Fruit fly (Drosophila melanogaster): ENCODE measurements around the gene bdwf.

The bdwf gene

dm6 chr3R:17065018-17065784, 22.3 kb upstream of the bdwf start (continued):
- 0 out of 3 replicates have a peak, but pooled peaks have one; percentile 54 for TF ChIP-seq C15 (GFP tag; IDR thresholded peaks at IDR 0.05)
- peak; percentile 67 for TF ChIP-seq cato (GFP tag; optimal IDR thresholded peaks at IDR 0.05; ENCODE audit: borderline replicate concordance)
- TF ChIP-seq CG16863 (GFP tag; optimal IDR thresholded peaks at IDR 0.05), result peak; percentile 91
- TF ChIP-seq CG31365 (tag; optimal IDR thresholded peaks at IDR 0.05), result peak; percentile 75
- peak; percentile 87 for TF ChIP-seq Antp (GFP tag; optimal IDR thresholded peaks at IDR 0.05)
- peak; percentile 86 for TF ChIP-seq Atf-2 (GFP tag; optimal IDR thresholded peaks at IDR 0.05)
- TF ChIP-seq Mes4 (GFP tag; optimal IDR thresholded peaks at IDR 0.05), result peak; percentile 80
- peak; percentile 95 for TF ChIP-seq CG31441 (GFP tag; IDR thresholded peaks at IDR 0.05)
- peak; percentile 95 for TF ChIP-seq CG17829 (tag; optimal IDR thresholded peaks at IDR 0.05)
- peak; percentile 89 for TF ChIP-seq CG4854 (GFP tag; optimal IDR thresholded peaks at IDR 0.05)
- TF ChIP-seq hkb (optimal IDR thresholded peaks at IDR 0.05), result no peak
- peak; percentile 91 for TF ChIP-seq hkb (GFP tag; IDR thresholded peaks at IDR 0.05)
- peak; percentile 88 for TF ChIP-seq CG4820 (GFP tag; optimal IDR thresholded peaks at IDR 0.05)
- TF ChIP-seq CG3407 (GFP tag; optimal IDR thresholded peaks at IDR 0.05), result peak; percentile 84
- TF ChIP-seq CG9215 (GFP tag; IDR thresholded peaks at IDR 0.05), result peak; percentile 81
- TF ChIP-seq pnt (GFP tag; optimal IDR thresholded peaks at IDR 0.05), result peak; percentile 79
- TF ChIP-seq CG18764 (GFP tag; optimal IDR thresholded peaks at IDR 0.05), result peak; percentile 79
- no peak for TF ChIP-seq CG6791 (GFP tag; IDR thresholded peaks at IDR 0.05; ENCODE audit: partially characterized antibody)
- TF ChIP-seq CG30431 (GFP tag; optimal IDR thresholded peaks at IDR 0.05), result peak; percentile 82
- peak; percentile 95 for TF ChIP-seq CG11504 (tag; optimal IDR thresholded peaks at IDR 0.05)
- peak; percentile 97 for TF ChIP-seq CG8924 (tag; optimal IDR thresholded peaks at IDR 0.05)
- TF ChIP-seq NfI (GFP tag; optimal IDR thresholded peaks at IDR 0.05), result peak; percentile 93
- peak in 1 of 3 experiments; percentile 86 for TF ChIP-seq lola (GFP tag; optimal IDR thresholded peaks at IDR 0.05)
- TF ChIP-seq sisA (GFP tag; IDR thresholded peaks at IDR 0.05), result peak; percentile 88
- peak; percentile 96 for TF ChIP-seq abd-A (tag; optimal IDR thresholded peaks at IDR 0.05)
- TF ChIP-seq sqz (GFP tag; optimal IDR thresholded peaks at IDR 0.05), result peak; percentile 93
- TF ChIP-seq CG10565 (GFP tag; optimal IDR thresholded peaks at IDR 0.05), result peak; percentile 63
- TF ChIP-seq Trl (optimal IDR thresholded peaks at IDR 0.05), result peak; percentile 71 to 96
- TF ChIP-seq Trl (GFP tag; optimal IDR thresholded peaks at IDR 0.05), result peak; percentile 89
- TF ChIP-seq E2f1 (GFP tag; IDR thresholded peaks at IDR 0.05), result peak; percentile 87
- TF ChIP-seq Spps (tag; optimal IDR thresholded peaks at IDR 0.05), result peak; percentile 77
- TF ChIP-seq grn (GFP tag; optimal IDR thresholded peaks at IDR 0.05), result peak; percentile 27
- peak; percentile 93 for TF ChIP-seq NC2β (GFP tag; optimal IDR thresholded peaks at IDR 0.05)
- peak; percentile 83 for TF ChIP-seq da (GFP tag; optimal IDR thresholded peaks at IDR 0.05)
- peak; percentile 34 for TF ChIP-seq CG9797 (GFP tag; optimal IDR thresholded peaks at IDR 0.05)
- TF ChIP-seq CG2889 (GFP tag; IDR thresholded peaks at IDR 0.05), result peak; percentile 81
- peak; percentile 90 for TF ChIP-seq CG13624 (GFP tag; optimal IDR thresholded peaks at IDR 0.05)
- peak; percentile 41; the same call in 1 of the 2 replicates for TF ChIP-seq dimm (GFP tag; IDR thresholded peaks at IDR 0.05)
- TF ChIP-seq CG2116 (GFP tag; optimal IDR thresholded peaks at IDR 0.05), result peak; percentile 66
- peak; percentile 99 for TF ChIP-seq sens (GFP tag)
- TF ChIP-seq pfk (GFP tag; optimal IDR thresholded peaks at IDR 0.05), result peak; percentile 70
- peak; percentile 88 for TF ChIP-seq wor (GFP tag; IDR thresholded peaks at IDR 0.05)
- peak; percentile 19 for TF ChIP-seq CG14965 (GFP tag; optimal IDR thresholded peaks at IDR 0.05; ENCODE audit: borderline replicate concordance)
- TF ChIP-seq HmgZ (tag; optimal IDR thresholded peaks at IDR 0.05), result peak; percentile 91
- TF ChIP-seq caup (GFP tag; optimal IDR thresholded peaks at IDR 0.05; ENCODE audit: severe bottlenecking), result peak; percentile 79
- peak; percentile 89 for TF ChIP-seq HLH3B (GFP tag; IDR thresholded peaks at IDR 0.05)
- no peak for TF ChIP-seq Dref (GFP tag; IDR thresholded peaks at IDR 0.05)
- peak; percentile 78 for TF ChIP-seq CG7357 (GFP tag; IDR thresholded peaks at IDR 0.05)
- peak; percentile 91 for TF ChIP-seq CG4424 (GFP tag; optimal IDR thresholded peaks at IDR 0.05)
- TF ChIP-seq CG18262 (tag; optimal IDR thresholded peaks at IDR 0.05), result peak; percentile 97
